Worm (Caenorhabditis elegans) whole organism, late embryonic: ENCODE measurements around the gene srxa-12.

Experiments used
- C38D4.7 ChIP-seq: fragments of 200-800 bp; sonication (Bioruptor generic); optimal IDR thresholded peaks from 2 replicates; lab custom pipeline; 2018; ENCODE audit warnings: mild to moderate bottlenecking, missing genetic modification characterization, moderate library complexity, missing compliant biosample characterization
- F13H6.1 ChIP-seq: sonication (generic microtip); optimal IDR thresholded peaks from 2 replicates; lab custom pipeline; 2016; ENCODE audit warnings: missing genetic modification characterization, missing compliant biosample characterization
- K09A11.1 ChIP-seq: sonication (generic microtip); optimal IDR thresholded peaks from 2 replicates; lab custom pipeline; 2017; ENCODE audit warnings: antibody characterized with exemption, mild to moderate bottlenecking, missing genetic modification characterization, missing compliant biosample characterization; ENCODE audit not compliant: insufficient read depth
- Y22D7AL.16 ChIP-seq: sonication (generic microtip); optimal IDR thresholded peaks from 2 replicates; lab custom pipeline; 2016; ENCODE audit warnings: missing genetic modification characterization, missing compliant biosample characterization
- ahr-1 ChIP-seq: sonication (generic microtip); optimal IDR thresholded peaks from 2 replicates; lab custom pipeline; 2016; ENCODE audit warnings: missing genetic modification characterization, missing compliant biosample characterization
- ama-1 ChIP-seq: fragments of 150-350 bp; optimal IDR thresholded peaks from 2 replicates; lab custom pipeline; 2014
- ceh-14 ChIP-seq: sonication (generic microtip); optimal IDR thresholded peaks from 2 replicates; lab custom pipeline; 2016; ENCODE audit warnings: missing genotype, missing genetic modification characterization, missing compliant biosample characterization
- ceh-18 ChIP-seq: sonication (generic microtip); optimal IDR thresholded peaks from 2 replicates; lab custom pipeline; 2016; ENCODE audit warnings: missing genetic modification characterization, missing compliant biosample characterization
- ceh-19 ChIP-seq: fragments of 200-800 bp; sonication (Bioruptor generic); optimal IDR thresholded peaks from 2 replicates; lab custom pipeline; 2018; ENCODE audit warnings: mild to moderate bottlenecking, missing genetic modification characterization, missing compliant biosample characterization
- ceh-24 ChIP-seq: sonication (generic microtip); optimal IDR thresholded peaks from 2 replicates; lab custom pipeline; 2016; ENCODE audit warnings: mild to moderate bottlenecking, missing genetic modification characterization, missing compliant biosample characterization
- ceh-30 ChIP-seq: fragments of 150-350 bp; optimal IDR thresholded peaks from 2 replicates; lab custom pipeline; 2014; ENCODE audit warnings: missing biosample characterization, missing genetic modification characterization
- ceh-34 ChIP-seq: sonication (generic microtip); optimal IDR thresholded peaks from 2 replicates; lab custom pipeline; 2016; ENCODE audit warnings: mild to moderate bottlenecking, missing genetic modification characterization, missing compliant biosample characterization
- ceh-6 ChIP-seq: fragments of 200-800 bp; sonication (Bioruptor generic); optimal IDR thresholded peaks from 2 replicates; lab custom pipeline; 2018; ENCODE audit warnings: mild to moderate bottlenecking, missing genetic modification characterization, missing compliant biosample characterization
- ceh-9 ChIP-seq: sonication (generic microtip); optimal IDR thresholded peaks from 2 replicates; lab custom pipeline; 2016; ENCODE audit warnings: mild to moderate bottlenecking, missing genetic modification characterization, inconsistent platforms, missing compliant biosample characterization
- dmd-4 ChIP-seq: sonication (generic microtip); optimal IDR thresholded peaks from 2 replicates; lab custom pipeline; 2016; ENCODE audit warnings: borderline replicate concordance, missing genetic modification characterization, missing compliant biosample characterization
- elt-4 ChIP-seq: sonication (generic microtip); optimal IDR thresholded peaks from 2 replicates; lab custom pipeline; 2016; ENCODE audit warnings: missing genetic modification characterization, missing compliant biosample characterization
- eyg-1 ChIP-seq: sonication (generic microtip); optimal IDR thresholded peaks from 2 replicates; lab custom pipeline; 2016; ENCODE audit warnings: missing genotype, missing genetic modification characterization, missing compliant biosample characterization
- fax-1 ChIP-seq: sonication (generic microtip); optimal IDR thresholded peaks from 2 replicates; lab custom pipeline; 2016; ENCODE audit warnings: missing genotype, missing genetic modification characterization, missing compliant biosample characterization
- fkh-10 ChIP-seq: fragments of 150-350 bp; optimal IDR thresholded peaks from 2 replicates; lab custom pipeline; 2014; ENCODE audit warnings: missing biosample characterization, missing genetic modification reagents, missing genetic modification characterization
- gmeb-2 ChIP-seq: sonication (generic microtip); optimal IDR thresholded peaks from 2 replicates; lab custom pipeline; 2016; ENCODE audit warnings: missing genetic modification characterization, inconsistent platforms, missing compliant biosample characterization
- hlh-15 ChIP-seq: sonication (generic microtip); optimal IDR thresholded peaks from 2 replicates; lab custom pipeline; 2016; ENCODE audit warnings: missing genetic modification characterization, missing compliant biosample characterization
- hlh-6 ChIP-seq: sonication (generic microtip); optimal IDR thresholded peaks from 2 replicates; lab custom pipeline; 2016; ENCODE audit warnings: missing genotype, missing genetic modification characterization, missing compliant biosample characterization
- lin-11 ChIP-seq: fragments of 200-800 bp; sonication (Bioruptor generic); optimal IDR thresholded peaks from 2 replicates; lab custom pipeline; 2018; ENCODE audit warnings: mild to moderate bottlenecking, missing genetic modification characterization, missing compliant biosample characterization
- mec-3 ChIP-seq: sonication (generic microtip); optimal IDR thresholded peaks from 2 replicates; lab custom pipeline; 2016; ENCODE audit warnings: borderline replicate concordance, missing genetic modification characterization, missing compliant biosample characterization
- nhr-11 ChIP-seq: fragments of 150-350 bp; optimal IDR thresholded peaks from 2 replicates; lab custom pipeline; 2014; ENCODE audit warnings: missing biosample characterization, missing genetic modification characterization
- npax-4 ChIP-seq: sonication (generic microtip); optimal IDR thresholded peaks from 2 replicates; lab custom pipeline; 2016; ENCODE audit warnings: missing genetic modification characterization, missing compliant biosample characterization
- pag-3 ChIP-seq: sonication (generic microtip); optimal IDR thresholded peaks from 2 replicates; lab custom pipeline; 2016; ENCODE audit warnings: missing compliant biosample characterization, missing genetic modification characterization, borderline replicate concordance
- ref-2 ChIP-seq: sonication (generic microtip); optimal IDR thresholded peaks from 2 replicates; lab custom pipeline; 2016; ENCODE audit warnings: missing genetic modification characterization, missing compliant biosample characterization
- rnt-1 ChIP-seq: sonication (generic microtip); optimal IDR thresholded peaks from 2 replicates; lab custom pipeline; 2016; ENCODE audit warnings: missing genetic modification characterization, missing compliant biosample characterization
- sdc-2 ChIP-seq: sonication (generic microtip); optimal IDR thresholded peaks from 2 replicates; lab custom pipeline; 2016; ENCODE audit warnings: missing genotype, missing genetic modification characterization, missing compliant biosample characterization
- sox-2 ChIP-seq: fragments of 200-800 bp; sonication (Bioruptor generic); IDR thresholded peaks from 2 replicates; pipeline ENCODE4 v1.3.6; 2022; ENCODE audit warnings: missing genetic modification reagents, missing genetic modification characterization, missing compliant biosample characterization
- sox-4 ChIP-seq: sonication (generic microtip); optimal IDR thresholded peaks from 2 replicates; lab custom pipeline; 2017; ENCODE audit warnings: mild to moderate bottlenecking, missing genetic modification characterization, inconsistent platforms, missing compliant biosample characterization
- syd-9 ChIP-seq: sonication (generic microtip); optimal IDR thresholded peaks from 2 replicates; lab custom pipeline; 2016; ENCODE audit warnings: mild to moderate bottlenecking, missing genetic modification characterization, moderate library complexity, missing compliant biosample characterization
- tbx-2 ChIP-seq: sonication (generic microtip); optimal IDR thresholded peaks from 2 replicates; lab custom pipeline; 2016; ENCODE audit warnings: missing genetic modification characterization, missing compliant biosample characterization
- tbx-7 ChIP-seq: sonication (generic microtip); optimal IDR thresholded peaks from 2 replicates; lab custom pipeline; 2016; ENCODE audit warnings: missing genotype, missing genetic modification characterization, missing compliant biosample characterization
- unc-42 ChIP-seq: sonication (generic microtip); optimal IDR thresholded peaks from 2 replicates; lab custom pipeline; 2016; ENCODE audit warnings: missing genotype, missing genetic modification characterization, missing compliant biosample characterization
- unc-55 ChIP-seq: sonication (generic microtip); optimal IDR thresholded peaks from 2 replicates; lab custom pipeline; 2017; ENCODE audit warnings: missing biosample characterization, missing genetic modification reagents, missing genetic modification characterization
- unc-86 ChIP-seq: sonication (generic microtip); optimal IDR thresholded peaks from 2 replicates; lab custom pipeline; 2016; ENCODE audit warnings: missing genetic modification characterization, missing compliant biosample characterization

srxa-12 gene

ce11 chrV:13926398-13926797 is at the start of gene srxa-12:
TSS of gene srxa-12 (plus strand) at chrV:13926698.
- TF ChIP-seq eyg-1 (tag; lab: Kevin White, UChicago) (no peak), sox-2 (no peak), F13H6.1 (tag; lab: Kevin White, UChicago) (no peak), Y22D7AL.16 (tag; lab: Kevin White, UChicago) (no peak), ama-1 (lab: Kevin White, UChicago) (no peak), ceh-6 (GFP tag; lab: Kevin White, UChicago) (no peak), unc-55 (GFP tag; lab: Kevin White, UChicago) (no peak), pag-3 (no peak)

- TF ChIP-seq ceh-24 (tag; lab: Kevin White, UChicago), result no peak
- TF ChIP-seq ceh-9 (tag; lab: Kevin White, UChicago), result no peak
- TF ChIP-seq ceh-19 (GFP tag; lab: Kevin White, UChicago), result no peak
- no peak for TF ChIP-seq mec-3
- no peak for TF ChIP-seq ceh-30 (tag; lab: Kevin White, UChicago)
- no peak for TF ChIP-seq F13H6.1 (tag; lab: Kevin White, UChicago)
- no peak for TF ChIP-seq ceh-18 (tag; lab: Kevin White, UChicago)
- TF ChIP-seq ceh-14 (tag; lab: Kevin White, UChicago), result no peak
- TF ChIP-seq C38D4.7, result no peak
- TF ChIP-seq ama-1 (lab: Kevin White, UChicago), result no peak
- no peak for TF ChIP-seq rnt-1 (tag; lab: Kevin White, UChicago)
- no peak for TF ChIP-seq sdc-2 (tag; lab: Kevin White, UChicago)
Measured at ce11 chrV:13878226-13878625, 48.3 kb upstream of the srxa-12 start.

ce11 chrV:13879241-13879640 is 47.3 kb upstream of the srxa-12 start, which contains the start of gene lbp-7:
TSS of gene lbp-7 (plus strand) at chrV:13879552.
- no peak for TF ChIP-seq rnt-1 (tag; lab: Kevin White, UChicago)
- TF ChIP-seq ceh-9 (tag; lab: Kevin White, UChicago), result no peak
- TF ChIP-seq mec-3, result no peak
- no peak for TF ChIP-seq tbx-7 (tag; lab: Kevin White, UChicago)
- TF ChIP-seq eyg-1 (tag; lab: Kevin White, UChicago), result no peak
- no peak for TF ChIP-seq ahr-1
- TF ChIP-seq sox-4 (tag; lab: Kevin White, UChicago), result no peak
- no peak for TF ChIP-seq unc-55 (GFP tag; lab: Kevin White, UChicago)
- TF ChIP-seq fax-1 (tag; lab: Kevin White, UChicago), result no peak
- no peak for TF ChIP-seq ceh-30 (tag; lab: Kevin White, UChicago)

- no peak for TF ChIP-seq syd-9 (tag; lab: Kevin White, UChicago)
- TF ChIP-seq unc-42 (tag; lab: Kevin White, UChicago), result peak; percentile 18
- no peak for TF ChIP-seq hlh-6 (tag; lab: Kevin White, UChicago)
- TF ChIP-seq elt-4, result no peak
Measured at ce11 chrV:13880163-13880562, 46.3 kb upstream of the srxa-12 start.

ce11 chrV:13880607-13881006 is 45.9 kb upstream of the srxa-12 start, which contains the start of gene T22G5.3:
TSS of gene T22G5.3 (plus strand) at chrV:13880907.
- no peak for TF ChIP-seq K09A11.1 (tag; lab: Kevin White, UChicago)
- TF ChIP-seq npax-4 (tag; lab: Kevin White, UChicago), result no peak
- no peak for TF ChIP-seq hlh-15 (tag; lab: Kevin White, UChicago)
- no peak for TF ChIP-seq unc-86 (tag; lab: Kevin White, UChicago)
- TF ChIP-seq ref-2 (tag; lab: Kevin White, UChicago), result no peak
- TF ChIP-seq sox-4 (tag; lab: Kevin White, UChicago), result no peak

ce11 chrV:13887358-13887757 is 39.1 kb upstream of the srxa-12 start, which contains the start of gene srsx-19:
TSS of gene srsx-19 (plus strand) at chrV:13887658.
- no peak for TF ChIP-seq dmd-4 (tag; lab: Kevin White, UChicago)
- TF ChIP-seq ceh-9 (tag; lab: Kevin White, UChicago), result no peak
- TF ChIP-seq tbx-2, result no peak
- TF ChIP-seq K09A11.1 (tag; lab: Kevin White, UChicago), result no peak
- TF ChIP-seq ceh-34 (tag; lab: Kevin White, UChicago), result no peak
- no peak for TF ChIP-seq C38D4.7
- TF ChIP-seq lin-11 (tag; lab: Kevin White, UChicago), result no peak
- TF ChIP-seq fkh-10, result no peak
- TF ChIP-seq eyg-1 (tag; lab: Kevin White, UChicago), result no peak
- no peak for TF ChIP-seq gmeb-2 (tag; lab: Kevin White, UChicago)
- TF ChIP-seq Y22D7AL.16 (tag; lab: Kevin White, UChicago), result no peak
- no peak for TF ChIP-seq nhr-11 (tag; lab: Kevin White, UChicago)
- TF ChIP-seq fax-1 (tag; lab: Kevin White, UChicago), result no peak
